Fruit fly (Drosophila melanogaster) whole organism, adult: Measurements from ENCODE around the gene meng.

Source experiments
- CG14711 ChIP-seq: fragments of 200-800 bp; sonication (Bioruptor generic); optimal IDR thresholded peaks from 2 replicates; lab custom pipeline; 2018; ENCODE audit warnings: missing biosample characterization, mild to moderate bottlenecking, missing genetic modification characterization, moderate library complexity
- CG33017 ChIP-seq: fragments of 200-800 bp; sonication (Bioruptor generic); optimal IDR thresholded peaks from 2 replicates; lab custom pipeline; 2018; ENCODE audit warnings: missing biosample characterization, mild to moderate bottlenecking, missing genetic modification characterization, moderate library complexity
- CG5204 ChIP-seq: fragments of 200-800 bp; sonication (Bioruptor generic); optimal IDR thresholded peaks from 2 replicates; lab custom pipeline; 2016; ENCODE audit warnings: missing biosample characterization, missing genetic modification characterization
- Hr96 ChIP-seq: fragments of 200-800 bp; sonication (Bioruptor generic); optimal IDR thresholded peaks from 2 replicates; lab custom pipeline; 2016; ENCODE audit warnings: missing biosample characterization, missing genetic modification characterization
- Mnt ChIP-seq: fragments of 200-800 bp; sonication (Bioruptor generic); optimal IDR thresholded peaks from 2 replicates; lab custom pipeline; 2016; ENCODE audit warnings: missing biosample characterization, mild to moderate bottlenecking, missing genetic modification characterization
- cic ChIP-seq: fragments of 200-800 bp; sonication (Bioruptor generic); optimal IDR thresholded peaks from 2 replicates; lab custom pipeline; 2017; ENCODE audit warnings: missing biosample characterization, mild to moderate bottlenecking, missing genetic modification characterization, moderate library complexity
- kay ChIP-seq: fragments of 200-800 bp; sonication (Bioruptor generic); peaks from one replicate; lab custom pipeline; 2016; ENCODE audit warnings: missing biosample characterization, missing genetic modification characterization, borderline replicate concordance
- pad ChIP-seq: fragments of 200-800 bp; sonication (Bioruptor generic); optimal IDR thresholded peaks from 3 replicates; lab custom pipeline; 2017; ENCODE audit warnings: missing biosample characterization, missing genetic modification characterization, mild to moderate bottlenecking, moderate library complexity, missing genetic modification reagents
- toe ChIP-seq: fragments of 200-800 bp; sonication (Bioruptor generic); optimal IDR thresholded peaks from 2 replicates; lab custom pipeline; 2016; ENCODE audit warnings: missing biosample characterization, missing genetic modification characterization

dm6 chr2L:6794956-6795522, 52.7 kb downstream of the meng start:
- no peak for TF ChIP-seq cic
- TF ChIP-seq Mnt (GFP tag; lab: Kevin White, UChicago) = no peak
- no peak for TF ChIP-seq CG33017 (tag; lab: Kevin White, UChicago)
- TF ChIP-seq Hr96 = no peak
- no peak for TF ChIP-seq pad (GFP tag; lab: Kevin White, UChicago)
- TF ChIP-seq CG5204 (GFP tag; lab: Kevin White, UChicago) = no peak
- no peak for TF ChIP-seq CG14711 (tag; lab: Kevin White, UChicago)
- no peak for TF ChIP-seq toe (GFP tag; lab: Kevin White, UChicago)
- TF ChIP-seq kay (GFP tag; lab: Kevin White, UChicago) = peak; percentile 46
